Fruit fly (Drosophila melanogaster) whole organism, embryonic: ENCODE data around the gene CG10510.

Source experiments
- Abd-B ChIP-seq: fragments of 200-800 bp; sonication (Bioruptor generic); optimal IDR thresholded peaks from 2 replicates; lab custom pipeline; 2018; ENCODE audit warnings: missing biosample characterization, mild to moderate bottlenecking, missing genetic modification characterization, moderate library complexity
- CG10209 ChIP-seq: fragments of 200-800 bp; sonication (Bioruptor generic); optimal IDR thresholded peaks from 3 replicates; lab custom pipeline; 2017; ENCODE audit warnings: missing biosample characterization, mild to moderate bottlenecking, missing genetic modification characterization, missing genetic modification reagents
- CG10321 ChIP-seq: fragments of 200-800 bp; sonication (Bioruptor generic); IDR thresholded peaks from 2 replicates; pipeline ENCODE4 v1.3.6; 2022; ENCODE audit warnings: missing biosample characterization, missing genetic modification characterization
- CG10654 ChIP-seq: fragments of 200-800 bp; sonication (Bioruptor generic); optimal IDR thresholded peaks from 2 replicates; lab custom pipeline; 2016; ENCODE audit warnings: missing biosample characterization, missing genetic modification characterization
- CG15011 ChIP-seq: fragments of 200-800 bp; sonication (Bioruptor generic); optimal IDR thresholded peaks from 3 replicates; lab custom pipeline; 2018; ENCODE audit warnings: missing biosample characterization, mild to moderate bottlenecking, missing genetic modification characterization
- CG1832 ChIP-seq: fragments of 200-800 bp; sonication (Bioruptor generic); optimal IDR thresholded peaks from 2 replicates; lab custom pipeline; 2017; ENCODE audit warnings: missing biosample characterization, mild to moderate bottlenecking, missing genetic modification characterization, inconsistent platforms
- CG30020 ChIP-seq: fragments of 200-800 bp; optimal IDR thresholded peaks from 2 replicates; lab custom pipeline; 2019; ENCODE audit warnings: missing biosample characterization, mild to moderate bottlenecking, missing genetic modification characterization, moderate library complexity
- CG30403 ChIP-seq: fragments of 200-800 bp; sonication (Bioruptor generic); optimal IDR thresholded peaks from 3 replicates; lab custom pipeline; 2016; ENCODE audit warnings: missing biosample characterization, missing genetic modification characterization
- CG4730 ChIP-seq: fragments of 200-800 bp; sonication (Bioruptor generic); IDR thresholded peaks from 2 replicates; pipeline ENCODE4 v1.3.6; 2022; ENCODE audit warnings: missing biosample characterization, missing genetic modification characterization
- CG7745 ChIP-seq: fragments of 200-800 bp; sonication (Bioruptor generic); optimal IDR thresholded peaks from 2 replicates; lab custom pipeline; 2018; ENCODE audit warnings: missing biosample characterization, mild to moderate bottlenecking, missing genetic modification characterization, moderate library complexity
- CG7928 ChIP-seq: fragments of 200-800 bp; sonication (Bioruptor generic); optimal IDR thresholded peaks from 2 replicates; lab custom pipeline; 2017; ENCODE audit warnings: missing biosample characterization, mild to moderate bottlenecking, missing genetic modification characterization
- CG7963 ChIP-seq: fragments of 200-800 bp; sonication (Bioruptor generic); IDR thresholded peaks from 3 replicates; pipeline ENCODE4 v1.3.6; 2022; ENCODE audit warnings: missing biosample characterization, missing genetic modification characterization; ENCODE audit not compliant: partially characterized antibody
- CG7987 ChIP-seq: fragments of 200-800 bp; sonication (Bioruptor generic); optimal IDR thresholded peaks from 2 replicates; lab custom pipeline; 2018; ENCODE audit warnings: missing biosample characterization, mild to moderate bottlenecking, missing genetic modification characterization, moderate library complexity
- CG8290 ChIP-seq, 3 experiments: fragments of 200-800 bp; sonication (Bioruptor generic); optimal IDR thresholded peaks; 2 replicates each; lab custom pipeline; 2016 to 2019; ENCODE audit warnings: missing biosample characterization in 3 of 3, missing genetic modification characterization in 3 of 3, mild to moderate bottlenecking in 2 of 3, moderate library complexity in 1 of 3
- CG8388 ChIP-seq: fragments of 200-800 bp; sonication (Bioruptor generic); optimal IDR thresholded peaks from 2 replicates; lab custom pipeline; 2019; ENCODE audit warnings: missing biosample characterization, mild to moderate bottlenecking, missing genetic modification characterization, moderate library complexity
- CG8765 ChIP-seq: fragments of 200-800 bp; sonication (Bioruptor generic); IDR thresholded peaks from 2 replicates; pipeline ENCODE4 v1.3.6; 2022; ENCODE audit warnings: missing biosample characterization, missing genetic modification characterization
- CTCF ChIP-seq: fragments of 200-800 bp; sonication (Bioruptor generic); optimal IDR thresholded peaks from 2 replicates; lab custom pipeline; 2017; ENCODE audit warnings: missing biosample characterization, mild to moderate bottlenecking, missing genetic modification characterization, moderate library complexity
- Dbx ChIP-seq: fragments of 200-800 bp; sonication (Bioruptor generic); IDR thresholded peaks from 3 replicates; pipeline ENCODE4 v1.3.6; 2022; ENCODE audit warnings: missing biosample characterization, missing genetic modification characterization
- Dip3 ChIP-seq: fragments of 200-800 bp; sonication (Bioruptor generic); optimal IDR thresholded peaks from 3 replicates; lab custom pipeline; 2016; ENCODE audit warnings: missing biosample characterization, missing genetic modification characterization
- E2f2 ChIP-seq: fragments of 200-800 bp; sonication (Bioruptor generic); IDR thresholded peaks from 2 replicates; pipeline ENCODE4 v1.3.6; 2022; ENCODE audit warnings: missing biosample characterization, missing genetic modification characterization
- Eip74EF ChIP-seq, 2 experiments: fragments of 200-800 bp in 1 of 2; fragments of >200 bp in 1 of 2; sonication (Bioruptor generic) in 1 of 2; optimal IDR thresholded peaks; 2 replicates each; lab custom pipeline; 2017 to 2019; ENCODE audit warnings: missing biosample characterization in 2 of 2, missing genetic modification characterization in 2 of 2, mild to moderate bottlenecking in 1 of 2, moderate library complexity in 1 of 2
- HLH3B ChIP-seq: fragments of 200-800 bp; sonication (Bioruptor generic); IDR thresholded peaks from 2 replicates; pipeline ENCODE4 v1.3.6; 2022; ENCODE audit warnings: missing biosample characterization, missing genetic modification characterization
- Nf-YC ChIP-seq: fragments of 200-800 bp; optimal IDR thresholded peaks from 3 replicates; lab custom pipeline; 2019; ENCODE audit warnings: missing biosample characterization, mild to moderate bottlenecking, missing genetic modification characterization, moderate library complexity
- Sry-β ChIP-seq: fragments of 200-800 bp; sonication (Bioruptor generic); optimal IDR thresholded peaks from 2 replicates; lab custom pipeline; 2018; ENCODE audit warnings: missing biosample characterization, mild to moderate bottlenecking, missing genetic modification characterization, moderate library complexity
- Sry-δ ChIP-seq: fragments of 200-800 bp; sonication (Bioruptor generic); optimal IDR thresholded peaks from 2 replicates; lab custom pipeline; 2016; ENCODE audit warnings: missing biosample characterization, missing genetic modification characterization
- Ssrp ChIP-seq: fragments of 200-800 bp; sonication (Bioruptor generic); optimal IDR thresholded peaks from 2 replicates; lab custom pipeline; 2018; ENCODE audit warnings: missing biosample characterization, mild to moderate bottlenecking, missing genetic modification characterization, moderate library complexity
- Xrp1 ChIP-seq: fragments of 200-800 bp; sonication (Bioruptor generic); IDR thresholded peaks from 2 replicates; pipeline ENCODE4 v1.3.6; 2022; ENCODE audit warnings: missing biosample characterization, missing genetic modification characterization
- ac ChIP-seq: fragments of 200-800 bp; sonication (Bioruptor generic); optimal IDR thresholded peaks from 3 replicates; lab custom pipeline; 2017; ENCODE audit warnings: missing biosample characterization, mild to moderate bottlenecking, missing genetic modification characterization
- ato ChIP-seq: fragments of 200-800 bp; sonication (Bioruptor generic); IDR thresholded peaks from 2 replicates; pipeline ENCODE4 v1.3.6; 2022; ENCODE audit warnings: missing biosample characterization, missing genetic modification characterization; ENCODE audit not compliant: partially characterized antibody
- btn ChIP-seq: fragments of 200-800 bp; sonication (Bioruptor generic); optimal IDR thresholded peaks from 2 replicates; lab custom pipeline; 2016; ENCODE audit warnings: missing biosample characterization, missing genetic modification characterization
- cato ChIP-seq: fragments of 200-800 bp; sonication (Bioruptor generic); optimal IDR thresholded peaks from 2 replicates; lab custom pipeline; 2016; ENCODE audit warnings: missing biosample characterization, missing genetic modification characterization, borderline replicate concordance
- crol ChIP-seq: fragments of 200-800 bp; sonication (Bioruptor generic); IDR thresholded peaks from 2 replicates; pipeline ENCODE4 v1.3.6; 2022; ENCODE audit warnings: missing biosample characterization, missing genetic modification characterization
- dimm ChIP-seq: fragments of 200-800 bp; sonication (Bioruptor generic); IDR thresholded peaks from 2 replicates; pipeline ENCODE4 v1.3.6; 2022; ENCODE audit warnings: missing biosample characterization, missing genetic modification characterization
- dmrt99B ChIP-seq: fragments of 200-800 bp; sonication (Bioruptor generic); optimal IDR thresholded peaks from 2 replicates; lab custom pipeline; 2018; ENCODE audit warnings: missing biosample characterization, mild to moderate bottlenecking, missing genetic modification characterization, moderate library complexity
- en ChIP-seq: fragments of 200-800 bp; sonication (Bioruptor generic); optimal IDR thresholded peaks from 2 replicates; lab custom pipeline; 2016; ENCODE audit warnings: missing biosample characterization, missing genetic modification characterization
- eve ChIP-seq, 2 experiments: fragments of >200 bp; optimal IDR thresholded peaks; 2 replicates each; lab custom pipeline; 2017; ENCODE audit warnings: missing biosample characterization in 2 of 2, missing genetic modification characterization in 2 of 2
- fru ChIP-seq: fragments of >200 bp; optimal IDR thresholded peaks from 2 replicates; lab custom pipeline; 2017
- gcm2 ChIP-seq: fragments of 200-800 bp; sonication (Bioruptor generic); optimal IDR thresholded peaks from 2 replicates; lab custom pipeline; 2016; ENCODE audit warnings: missing biosample characterization, missing genetic modification characterization
- ham ChIP-seq: fragments of 200-800 bp; sonication (Bioruptor generic); IDR thresholded peaks from 2 replicates; pipeline ENCODE4 v1.3.6; 2022; ENCODE audit warnings: missing biosample characterization, missing genetic modification characterization
- ind ChIP-seq: fragments of 200-800 bp; sonication (Bioruptor generic); optimal IDR thresholded peaks from 3 replicates; lab custom pipeline; 2016; ENCODE audit warnings: missing biosample characterization, missing genetic modification characterization
- jigr1 ChIP-seq: fragments of 200-800 bp; sonication (Bioruptor generic); IDR thresholded peaks from 3 replicates; pipeline ENCODE4 v1.3.6; 2022; ENCODE audit warnings: missing biosample characterization, missing genetic modification characterization
- nerfin-1 ChIP-seq: fragments of 200-800 bp; sonication (Bioruptor generic); optimal IDR thresholded peaks from 3 replicates; lab custom pipeline; 2019; ENCODE audit warnings: missing biosample characterization, mild to moderate bottlenecking, missing genetic modification characterization, moderate library complexity
- pum ChIP-seq: fragments of 200-800 bp; sonication (Bioruptor generic); optimal IDR thresholded peaks from 2 replicates; lab custom pipeline; 2016; ENCODE audit warnings: missing biosample characterization, missing genetic modification characterization
- sc ChIP-seq, 3 experiments: fragments of >200 bp in 2 of 3; fragments of 200-800 bp in 1 of 3; sonication (Bioruptor generic) in 1 of 3; optimal IDR thresholded peaks; 2 replicates in 2 of 3; 3 replicates in 1 of 3; lab custom pipeline; 2017; ENCODE audit warnings: mild to moderate bottlenecking in 1 of 3, missing biosample characterization in 1 of 3, missing genetic modification characterization in 1 of 3, missing genetic modification reagents in 1 of 3
- sens ChIP-seq: fragments of 200-800 bp; sonication (Bioruptor generic); peaks from one replicate; lab custom pipeline; 2016; ENCODE audit warnings: missing biosample characterization, missing genetic modification characterization
- slbo ChIP-seq: fragments of 200-800 bp; sonication (Bioruptor generic); IDR thresholded peaks from 2 replicates; pipeline ENCODE4 v1.3.6; 2022; ENCODE audit warnings: missing biosample characterization, missing genetic modification characterization
- unc-4 ChIP-seq: fragments of 200-800 bp; sonication (Bioruptor generic); IDR thresholded peaks from 2 replicates; pipeline ENCODE4 v1.3.6; 2022; ENCODE audit warnings: missing biosample characterization, missing genetic modification characterization; ENCODE audit not compliant: partially characterized antibody
- wek ChIP-seq: fragments of 200-800 bp; sonication (Bioruptor generic); optimal IDR thresholded peaks from 3 replicates; lab custom pipeline; 2018; ENCODE audit warnings: missing biosample characterization, mild to moderate bottlenecking, missing genetic modification characterization, moderate library complexity
- zen2 ChIP-seq: fragments of 200-800 bp; sonication (Bioruptor generic); IDR thresholded peaks from 3 replicates; pipeline ENCODE4 v1.3.6; 2022; ENCODE audit warnings: missing biosample characterization, missing genetic modification characterization; ENCODE audit not compliant: partially characterized antibody
- zfh1 ChIP-seq: fragments of 200-800 bp; sonication (Bioruptor generic); IDR thresholded peaks from 3 replicates; pipeline ENCODE4 v1.3.6; 2022; ENCODE audit warnings: missing biosample characterization, missing genetic modification characterization

Gene CG10510

DNA sequence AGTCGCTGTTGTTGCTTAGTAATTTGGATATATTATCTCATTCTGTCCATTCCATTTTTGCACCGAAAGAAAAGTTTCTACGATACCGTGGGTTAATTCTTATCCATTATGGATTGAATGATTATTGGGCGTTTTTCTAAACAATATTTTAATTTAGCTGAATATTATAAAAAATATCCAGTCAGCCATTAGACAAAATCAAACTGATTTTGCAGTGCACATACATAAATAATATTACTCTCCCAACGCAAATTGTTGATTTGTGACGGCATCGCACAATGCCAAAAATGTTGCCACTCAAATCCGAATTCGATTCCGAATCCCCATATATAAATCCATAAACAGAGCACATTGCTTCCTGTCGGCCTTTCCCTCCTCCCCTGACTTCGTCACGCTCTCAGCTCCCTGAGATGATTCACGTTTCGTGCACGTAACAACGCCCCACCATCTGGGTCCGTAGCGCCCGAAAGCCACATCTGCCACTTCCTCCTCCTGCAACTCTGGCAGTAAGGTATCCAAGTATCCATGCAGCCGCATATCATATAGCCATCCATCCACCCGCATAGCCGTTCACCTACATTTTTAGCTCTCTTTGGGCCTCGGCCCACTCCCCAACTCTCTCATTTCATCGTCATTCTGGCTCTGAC, 32.8 kb downstream of the CG10510 start (continued):
- TF ChIP-seq Dbx (peak; percentile 89), CG7987 (GFP tag; lab: Kevin White, UChicago) (no peak), Ssrp (tag; lab: Kevin White, UChicago) (peak; percentile 12), HLH3B (peak; percentile 53; the same call in 1 of the 2 replicates), CG10654 (peak; percentile 40), Abd-B (GFP tag; lab: Kevin White, UChicago) (peak; percentile 1), jigr1 (no peak), CG7928 (GFP tag; lab: Kevin White, UChicago) (peak; percentile 40), CG8290 (GFP tag; optimal IDR thresholded peaks at IDR 0.05; lab: Kevin White, UChicago) (no peak), CG8290 (tag; optimal IDR thresholded peaks at IDR 0.05; lab: Kevin White, UChicago) (peak in 1 of 2 experiments; percentile 63), CG8765 (GFP tag; lab: Robert Waterston, UW) (no peak), zfh1 (GFP tag; lab: Robert Waterston, UW) (peak; percentile 39; the same call in 1 of the 3 replicates), CG7963 (GFP tag; lab: Robert Waterston, UW) (no peak), sens (peak; percentile 11), CG15011 (GFP tag; lab: Kevin White, UChicago) (peak; percentile 67), Sry-β (GFP tag; lab: Kevin White, UChicago) (no peak), en (no peak), gcm2 (GFP tag; lab: Kevin White, UChicago) (no peak), eve (GFP tag; optimal IDR thresholded peaks at IDR 0.05; lab: Kevin White, UChicago) (no peak), CG10321 (GFP tag; lab: Robert Waterston, UW) (peak; percentile 41; the same call in 1 of the 2 replicates), sc (optimal IDR thresholded peaks at IDR 0.05; lab: Kevin White, UChicago) (no peak), sc (GFP tag; optimal IDR thresholded peaks at IDR 0.05; lab: Kevin White, UChicago) (no peak), CG1832 (GFP tag; lab: Kevin White, UChicago) (no peak), CG4730 (GFP tag; lab: Robert Waterston, UW) (peak; percentile 53; the same call in 1 of the 2 replicates), Xrp1 (no peak; the same call in 1 of the 2 replicates), CG8388 (GFP tag; lab: Kevin White, UChicago) (peak; percentile 7), pum (GFP tag; lab: Kevin White, UChicago) (peak; percentile 37), unc-4 (GFP tag; lab: Robert Waterston, UW) (no peak), dimm (GFP tag; lab: Robert Waterston, UW) (no peak), E2f2 (GFP tag; lab: Robert Waterston, UW) (no peak), CG30020 (no peak), wek (no peak), zen2 (no peak), ham (GFP tag; lab: Robert Waterston, UW) (no peak; the same call in 1 of the 2 replicates), Nf-YC (tag; lab: Kevin White, UChicago) (peak; percentile 4), dmrt99B (tag; lab: Kevin White, UChicago) (no peak), CG10209 (GFP tag; lab: Kevin White, UChicago) (peak; percentile 69), cato (GFP tag; lab: Kevin White, UChicago) (no peak), slbo (GFP tag; lab: Robert Waterston, UW) (peak; percentile 93), ato (no peak), CG7745 (tag; lab: Kevin White, UChicago) (no peak), Sry-δ (GFP tag; lab: Kevin White, UChicago) (no peak), nerfin-1 (tag; lab: Kevin White, UChicago) (no peak), CG30403 (GFP tag; lab: Kevin White, UChicago) (peak; percentile 75), CTCF (GFP tag; lab: Kevin White, UChicago) (no peak), btn (GFP tag; lab: Kevin White, UChicago) (no peak), Dip3 (GFP tag; lab: Kevin White, UChicago) (peak; percentile 57), crol (GFP tag; lab: Robert Waterston, UW) (peak; percentile 74), ac (GFP tag; lab: Kevin White, UChicago) (no peak), fru (no peak), ind (peak; percentile 59), Eip74EF (GFP tag; optimal IDR thresholded peaks at IDR 0.05; lab: Kevin White, UChicago) (no peak)
